Worm (Caenorhabditis elegans): ENCODE results near the gene zchc-1A.

DNA sequence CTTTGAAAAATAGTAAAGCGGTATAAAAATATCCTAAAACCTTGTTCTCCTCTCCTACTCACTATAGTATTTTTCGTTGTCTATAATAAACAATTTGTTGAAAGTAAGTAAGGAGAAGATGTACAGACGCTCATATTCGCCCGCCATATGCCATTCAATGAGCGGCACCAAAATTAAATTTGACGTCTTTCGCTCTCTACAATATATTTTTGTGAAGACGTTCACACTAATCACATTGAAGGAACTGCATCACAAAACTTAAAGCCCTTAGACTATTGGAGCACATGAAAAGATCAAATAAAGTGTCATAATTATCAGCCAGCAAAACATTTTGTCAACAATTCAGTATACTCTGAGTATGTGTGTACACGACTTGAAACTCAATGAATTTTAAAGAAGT lies 42.4 kb upstream of the zchc-1A start:
- TF ChIP-seq dao-5 (tag; optimal IDR thresholded peaks at IDR 0.05) (no peak), W03F9.2 (tag; optimal IDR thresholded peaks at IDR 0.05) (no peak)
